Fruit fly (Drosophila melanogaster) whole organism, embryonic: Measurements from ENCODE around the gene numb.

ENCODE experiments used
- ATbp ChIP-seq: fragments of 200-800 bp; sonication (Bioruptor generic); optimal IDR thresholded peaks from 2 replicates; lab custom pipeline; 2017; ENCODE audit warnings: missing biosample characterization, mild to moderate bottlenecking, missing genetic modification characterization, missing genetic modification reagents
- CG10366 ChIP-seq: fragments of 200-800 bp; sonication (Bioruptor generic); IDR thresholded peaks from 2 replicates; pipeline ENCODE4 v1.3.6; 2022; ENCODE audit warnings: missing biosample characterization, missing genetic modification characterization
- CG10565 ChIP-seq: fragments of 200-800 bp; sonication (Bioruptor generic); optimal IDR thresholded peaks from 3 replicates; lab custom pipeline; 2016; ENCODE audit warnings: missing biosample characterization, mild to moderate bottlenecking, missing genetic modification characterization
- CG11723 ChIP-seq: fragments of 200-800 bp; sonication (Bioruptor generic); optimal IDR thresholded peaks from 2 replicates; lab custom pipeline; 2017; ENCODE audit warnings: missing biosample characterization, mild to moderate bottlenecking, missing genetic modification characterization
- CG14441 ChIP-seq: fragments of 200-800 bp; sonication (Bioruptor generic); IDR thresholded peaks from 2 replicates; pipeline ENCODE4 v1.3.6; 2022; ENCODE audit warnings: missing biosample characterization, missing genetic modification characterization
- CG15073 ChIP-seq: fragments of 200-800 bp; sonication (Bioruptor generic); optimal IDR thresholded peaks from 2 replicates; lab custom pipeline; 2016; ENCODE audit warnings: missing biosample characterization, missing genetic modification characterization
- CG15479 ChIP-seq: fragments of 200-800 bp; sonication (Bioruptor generic); optimal IDR thresholded peaks from 3 replicates; lab custom pipeline; 2019; ENCODE audit warnings: missing biosample characterization, mild to moderate bottlenecking, missing genetic modification characterization, moderate library complexity
- CG1603 ChIP-seq: fragments of 200-800 bp; sonication (Bioruptor generic); optimal IDR thresholded peaks from 2 replicates; lab custom pipeline; 2019; ENCODE audit warnings: missing biosample characterization, mild to moderate bottlenecking, missing genetic modification characterization, moderate library complexity
- CG16779 ChIP-seq: fragments of 200-800 bp; sonication (Bioruptor generic); IDR thresholded peaks from 2 replicates; pipeline ENCODE4 v1.3.6; 2022; ENCODE audit warnings: missing biosample characterization, missing genetic modification characterization
- CG17802 ChIP-seq: fragments of 200-800 bp; sonication (Bioruptor generic); optimal IDR thresholded peaks from 2 replicates; lab custom pipeline; 2018; ENCODE audit warnings: missing biosample characterization, mild to moderate bottlenecking, missing genetic modification characterization, moderate library complexity
- CG30020 ChIP-seq: fragments of 200-800 bp; optimal IDR thresholded peaks from 2 replicates; lab custom pipeline; 2019; ENCODE audit warnings: missing biosample characterization, mild to moderate bottlenecking, missing genetic modification characterization, moderate library complexity
- CG31441 ChIP-seq: fragments of 200-800 bp; sonication (Bioruptor generic); IDR thresholded peaks from 2 replicates; pipeline ENCODE4 v1.3.6; 2022; ENCODE audit warnings: missing biosample characterization, missing genetic modification characterization
- CG34376 ChIP-seq: fragments of 200-800 bp; sonication (Bioruptor generic); optimal IDR thresholded peaks from 2 replicates; lab custom pipeline; 2018; ENCODE audit warnings: missing biosample characterization, mild to moderate bottlenecking, missing genetic modification characterization
- CG43689 ChIP-seq: fragments of 200-800 bp; sonication (Bioruptor generic); IDR thresholded peaks from 2 replicates; pipeline ENCODE4 v1.3.6; 2022; ENCODE audit warnings: missing biosample characterization, missing genetic modification characterization
- CG5180 ChIP-seq: fragments of 200-800 bp; sonication (Bioruptor generic); optimal IDR thresholded peaks from 3 replicates; lab custom pipeline; 2017; ENCODE audit warnings: missing biosample characterization, missing genetic modification characterization, mild to moderate bottlenecking, moderate library complexity, missing genetic modification reagents
- CG6254 ChIP-seq: fragments of 200-800 bp; sonication (Bioruptor generic); optimal IDR thresholded peaks from 3 replicates; lab custom pipeline; 2017; ENCODE audit warnings: mild to moderate bottlenecking, missing biosample characterization, missing genetic modification reagents, missing genetic modification characterization
- CG6689 ChIP-seq: fragments of 200-800 bp; sonication (Bioruptor generic); IDR thresholded peaks from 2 replicates; pipeline ENCODE4 v1.3.6; 2022; ENCODE audit warnings: missing biosample characterization, missing genetic modification characterization
- CG6813 ChIP-seq: fragments of 200-800 bp; sonication (Bioruptor generic); optimal IDR thresholded peaks from 2 replicates; lab custom pipeline; 2017; ENCODE audit warnings: missing biosample characterization, missing genetic modification characterization, mild to moderate bottlenecking, moderate library complexity, missing genetic modification reagents
- CG8089 ChIP-seq: fragments of 200-800 bp; sonication (Bioruptor generic); optimal IDR thresholded peaks from 3 replicates; lab custom pipeline; 2016; ENCODE audit warnings: missing biosample characterization, missing genetic modification characterization
- CG8388 ChIP-seq: fragments of 200-800 bp; sonication (Bioruptor generic); optimal IDR thresholded peaks from 2 replicates; lab custom pipeline; 2019; ENCODE audit warnings: missing biosample characterization, mild to moderate bottlenecking, missing genetic modification characterization, moderate library complexity
- CG9215 ChIP-seq: fragments of 200-800 bp; sonication (Bioruptor generic); IDR thresholded peaks from 2 replicates; pipeline ENCODE4 v1.3.6; 2022; ENCODE audit warnings: missing biosample characterization, missing genetic modification characterization
- CG9876 ChIP-seq: fragments of 200-800 bp; sonication (Bioruptor generic); optimal IDR thresholded peaks from 2 replicates; lab custom pipeline; 2016; ENCODE audit warnings: missing biosample characterization, missing genetic modification characterization
- GATAe ChIP-seq: fragments of 200-800 bp; sonication (Bioruptor generic); conservative IDR thresholded peaks from 2 replicates; pipeline ENCODE4 v1.3.6; 2022; ENCODE audit warnings: missing biosample characterization, missing genetic modification characterization
- H2.0 ChIP-seq: fragments of 200-800 bp; sonication (Bioruptor generic); IDR thresholded peaks from 2 replicates; pipeline ENCODE4 v1.3.6; 2022; ENCODE audit warnings: missing biosample characterization, missing genetic modification characterization
- Hmr ChIP-seq: fragments of 200-800 bp; sonication (Bioruptor generic); optimal IDR thresholded peaks from 3 replicates; lab custom pipeline; 2017; ENCODE audit warnings: mild to moderate bottlenecking, missing biosample characterization, missing genetic modification reagents, missing genetic modification characterization
- MBD-R2 ChIP-seq: fragments of 200-800 bp; sonication (Bioruptor generic); IDR thresholded peaks from 2 replicates; pipeline ENCODE4 v1.3.6; 2022; ENCODE audit warnings: missing biosample characterization, missing genetic modification characterization
- Nf-YC ChIP-seq: fragments of 200-800 bp; optimal IDR thresholded peaks from 3 replicates; lab custom pipeline; 2019; ENCODE audit warnings: missing biosample characterization, mild to moderate bottlenecking, missing genetic modification characterization, moderate library complexity
- Sox100B ChIP-seq: fragments of 200-800 bp; sonication (Bioruptor generic); optimal IDR thresholded peaks from 3 replicates; lab custom pipeline; 2018; ENCODE audit warnings: missing biosample characterization, mild to moderate bottlenecking, missing genetic modification characterization
- Ssrp ChIP-seq: fragments of 200-800 bp; sonication (Bioruptor generic); optimal IDR thresholded peaks from 2 replicates; lab custom pipeline; 2018; ENCODE audit warnings: missing biosample characterization, mild to moderate bottlenecking, missing genetic modification characterization, moderate library complexity
- ato ChIP-seq: fragments of 200-800 bp; sonication (Bioruptor generic); IDR thresholded peaks from 2 replicates; pipeline ENCODE4 v1.3.6; 2022; ENCODE audit warnings: missing biosample characterization, missing genetic modification characterization; ENCODE audit not compliant: partially characterized antibody
- crc ChIP-seq: fragments of 200-800 bp; sonication (Bioruptor generic); optimal IDR thresholded peaks from 2 replicates; lab custom pipeline; 2016; ENCODE audit warnings: missing biosample characterization, missing genetic modification characterization
- dati ChIP-seq: fragments of 200-800 bp; sonication (Bioruptor generic); IDR thresholded peaks from 2 replicates; pipeline ENCODE4 v1.3.6; 2022; ENCODE audit warnings: missing biosample characterization, missing genetic modification characterization
- gcm ChIP-seq: fragments of 200-800 bp; sonication (Bioruptor generic); optimal IDR thresholded peaks from 2 replicates; lab custom pipeline; 2019; ENCODE audit warnings: missing biosample characterization, mild to moderate bottlenecking, missing genetic modification characterization, moderate library complexity
- grn ChIP-seq: fragments of 200-800 bp; sonication (Bioruptor generic); optimal IDR thresholded peaks from 3 replicates; lab custom pipeline; 2017; ENCODE audit warnings: missing biosample characterization, missing genetic modification characterization
- her ChIP-seq: fragments of 200-800 bp; sonication (Bioruptor generic); optimal IDR thresholded peaks from 2 replicates; lab custom pipeline; 2016; ENCODE audit warnings: missing biosample characterization, missing genetic modification characterization
- hth ChIP-seq: fragments of >200 bp; optimal IDR thresholded peaks from 2 replicates; lab custom pipeline; 2017; ENCODE audit warnings: inconsistent platforms
- jigr1 ChIP-seq: fragments of 200-800 bp; sonication (Bioruptor generic); IDR thresholded peaks from 3 replicates; pipeline ENCODE4 v1.3.6; 2022; ENCODE audit warnings: missing biosample characterization, missing genetic modification characterization
- knrl ChIP-seq: fragments of 200-800 bp; sonication (Bioruptor generic); IDR thresholded peaks from 3 replicates; pipeline ENCODE4 v1.3.6; 2022; ENCODE audit warnings: missing biosample characterization, missing genetic modification characterization; ENCODE audit not compliant: partially characterized antibody
- lov ChIP-seq, 2 experiments: fragments of 200-800 bp in 1 of 2; fragments of >200 bp in 1 of 2; sonication (Bioruptor generic) in 1 of 2; IDR thresholded peaks in 1 of 2; optimal IDR thresholded peaks in 1 of 2; 2 replicates in 1 of 2; 3 replicates in 1 of 2; pipeline versions ENCODE4 v1.3.6 to Lab custom; 2017 to 2022; ENCODE audit warnings: missing biosample characterization in 1 of 2, missing genetic modification characterization in 1 of 2
- onecut ChIP-seq: fragments of 200-800 bp; sonication (Bioruptor generic); IDR thresholded peaks from 2 replicates; pipeline ENCODE4 v1.3.6; 2022; ENCODE audit warnings: missing biosample characterization, missing genetic modification characterization
- pita ChIP-seq: fragments of 200-800 bp; sonication (Bioruptor generic); optimal IDR thresholded peaks from 2 replicates; lab custom pipeline; 2017; ENCODE audit warnings: missing biosample characterization, mild to moderate bottlenecking, missing genetic modification characterization
- pzg ChIP-seq: fragments of 200-800 bp; sonication (Bioruptor generic); optimal IDR thresholded peaks from 3 replicates; lab custom pipeline; 2018; ENCODE audit warnings: missing biosample characterization, mild to moderate bottlenecking, missing genetic modification characterization, moderate library complexity
- rib ChIP-seq: fragments of 200-800 bp; sonication (Bioruptor generic); IDR thresholded peaks from 2 replicates; pipeline ENCODE4 v1.3.6; 2022; ENCODE audit warnings: missing biosample characterization, missing genetic modification characterization
- sc ChIP-seq, 3 experiments: fragments of >200 bp in 2 of 3; fragments of 200-800 bp in 1 of 3; sonication (Bioruptor generic) in 1 of 3; optimal IDR thresholded peaks; 2 replicates in 2 of 3; 3 replicates in 1 of 3; lab custom pipeline; 2017; ENCODE audit warnings: mild to moderate bottlenecking in 1 of 3, missing biosample characterization in 1 of 3, missing genetic modification characterization in 1 of 3, missing genetic modification reagents in 1 of 3
- seq ChIP-seq: fragments of 200-800 bp; sonication (Bioruptor generic); IDR thresholded peaks from 2 replicates; pipeline ENCODE4 v1.3.6; 2022; ENCODE audit warnings: missing biosample characterization, missing genetic modification characterization
- sr ChIP-seq: fragments of 200-800 bp; sonication (Bioruptor generic); IDR thresholded peaks from 3 replicates; pipeline ENCODE4 v1.3.6; 2022; ENCODE audit warnings: missing biosample characterization, missing genetic modification characterization
- ttk ChIP-seq: fragments of 200-800 bp; sonication (Bioruptor generic); IDR thresholded peaks from 2 replicates; pipeline ENCODE4 v2.1.2; 2022; ENCODE audit warnings: missing biosample characterization, missing genetic modification characterization
- vnd ChIP-seq: fragments of 200-800 bp; sonication (Bioruptor generic); IDR thresholded peaks from 3 replicates; pipeline ENCODE4 v1.3.6; 2022; ENCODE audit warnings: missing biosample characterization, missing genetic modification characterization; ENCODE audit not compliant: partially characterized antibody
- wdn ChIP-seq: fragments of 200-800 bp; sonication (Bioruptor generic); IDR thresholded peaks from 2 replicates; pipeline ENCODE4 v1.3.6; 2022; ENCODE audit warnings: missing biosample characterization, missing genetic modification characterization
- zf30C ChIP-seq: fragments of 200-800 bp; sonication (Bioruptor generic); optimal IDR thresholded peaks from 3 replicates; lab custom pipeline; 2018; ENCODE audit warnings: missing biosample characterization, mild to moderate bottlenecking, missing genetic modification characterization

Gene numb

DNA sequence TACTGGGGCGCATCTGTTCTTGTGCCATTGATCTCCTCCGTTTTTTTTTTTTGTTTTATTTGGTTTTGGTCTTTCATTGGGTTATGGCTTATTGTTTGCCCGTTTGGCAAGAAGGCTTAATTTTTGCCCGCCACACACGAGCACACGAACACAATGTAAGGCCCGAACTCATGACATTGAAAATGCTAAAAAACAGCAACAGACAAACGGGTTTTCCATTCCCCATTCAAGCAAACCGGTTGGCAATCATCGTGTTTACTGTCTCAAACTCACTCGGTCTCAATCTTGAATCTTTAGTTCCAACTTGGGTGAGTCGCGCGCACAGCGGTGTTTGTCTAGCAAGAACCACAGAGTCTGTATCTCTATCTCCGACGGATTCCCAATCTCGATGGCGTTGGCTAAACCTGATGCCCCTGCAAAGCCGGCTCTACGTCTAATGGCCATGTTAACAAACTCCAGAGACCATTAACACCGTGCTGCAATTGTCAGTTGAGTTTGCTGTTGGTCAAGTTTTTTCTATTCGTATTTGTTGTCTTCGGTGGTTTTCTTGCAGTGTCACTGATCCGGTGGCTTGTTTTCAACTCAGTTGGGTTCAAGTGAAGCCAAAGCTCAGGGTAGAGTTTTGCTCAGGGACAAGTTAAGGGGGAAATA is 71.4 kb downstream of the numb start (continued):
- no peak for TF ChIP-seq CG17802 (tag; lab: Kevin White, UChicago)
- no peak for TF ChIP-seq CG34376
- no peak for TF ChIP-seq sc (optimal IDR thresholded peaks at IDR 0.05; lab: Kevin White, UChicago)
- TF ChIP-seq sc (GFP tag; optimal IDR thresholded peaks at IDR 0.05; lab: Kevin White, UChicago), result no peak
- no peak for TF ChIP-seq ttk (GFP tag; lab: Robert Waterston, UW)
- TF ChIP-seq CG43689 (GFP tag; lab: Robert Waterston, UW), result no peak
- TF ChIP-seq CG9215 (GFP tag; lab: Robert Waterston, UW), result no peak
- TF ChIP-seq CG1603 (tag; lab: Kevin White, UChicago), result no peak
- no peak for TF ChIP-seq MBD-R2 (GFP tag; lab: Robert Waterston, UW)
- TF ChIP-seq CG11723 (GFP tag; lab: Kevin White, UChicago), result no peak
- TF ChIP-seq H2.0 (GFP tag; lab: Robert Waterston, UW), result no peak
- no peak for TF ChIP-seq CG8089
- no peak for TF ChIP-seq CG8388 (GFP tag; lab: Kevin White, UChicago)
- no peak for TF ChIP-seq CG15479 (GFP tag; lab: Kevin White, UChicago)
- TF ChIP-seq grn (GFP tag; lab: Kevin White, UChicago), result peak; percentile 79
- peak; percentile 0 for TF ChIP-seq ATbp (GFP tag; lab: Kevin White, UChicago)
- TF ChIP-seq CG31441 (GFP tag; lab: Robert Waterston, UW), result no peak
- TF ChIP-seq CG10565, result no peak
- no peak for TF ChIP-seq onecut (GFP tag; lab: Robert Waterston, UW)
- TF ChIP-seq zf30C, result no peak
- TF ChIP-seq rib (GFP tag; lab: Robert Waterston, UW), result peak; percentile 53; the same call in 1 of the 2 replicates
- no peak for TF ChIP-seq CG15073 (GFP tag; lab: Kevin White, UChicago)
- no peak for TF ChIP-seq jigr1 (GFP tag; lab: Robert Waterston, UW)
- no peak for TF ChIP-seq dati
- no peak for TF ChIP-seq Ssrp
- no peak for TF ChIP-seq Sox100B (GFP tag; lab: Kevin White, UChicago)
- no peak for TF ChIP-seq pita (GFP tag; lab: Kevin White, UChicago)
- no peak for TF ChIP-seq CG16779
- TF ChIP-seq vnd (GFP tag; lab: Robert Waterston, UW), result no peak
- no peak for TF ChIP-seq hth (lab: Kevin White, UChicago)
- TF ChIP-seq CG9876 (GFP tag; lab: Kevin White, UChicago), result no peak
- no peak for TF ChIP-seq crc (GFP tag; lab: Kevin White, UChicago)
- no peak for TF ChIP-seq CG30020
- TF ChIP-seq GATAe (GFP tag; lab: Robert Waterston, UW), result no peak
- no peak for TF ChIP-seq Nf-YC (tag; lab: Kevin White, UChicago)
- no peak for TF ChIP-seq her (GFP tag; lab: Kevin White, UChicago)
- peak; percentile 7 for TF ChIP-seq CG6813
- no peak for TF ChIP-seq seq (GFP tag; lab: Robert Waterston, UW)
- TF ChIP-seq CG14441, result no peak
- TF ChIP-seq Hmr (GFP tag; lab: Kevin White, UChicago), result peak; percentile 1
- no peak for TF ChIP-seq wdn
- no peak for TF ChIP-seq gcm (GFP tag; lab: Kevin White, UChicago)
- TF ChIP-seq CG6254 (GFP tag; lab: Kevin White, UChicago), result no peak
- no peak for TF ChIP-seq pzg
- TF ChIP-seq knrl (GFP tag; lab: Robert Waterston, UW), result no peak
- no peak for TF ChIP-seq CG6689 (GFP tag; lab: Robert Waterston, UW)
- TF ChIP-seq sr (GFP tag; lab: Robert Waterston, UW), result no peak
- peak; percentile 30 for TF ChIP-seq CG5180 (GFP tag; lab: Kevin White, UChicago)
- no peak for TF ChIP-seq lov (optimal IDR thresholded peaks at IDR 0.05; lab: Kevin White, UChicago)
- TF ChIP-seq lov (GFP tag; IDR thresholded peaks at IDR 0.05; lab: Robert Waterston, UW), result 0 out of 3 replicates have a peak, but pooled peaks have one; percentile 48
- TF ChIP-seq CG10366 (GFP tag; lab: Robert Waterston, UW), result no peak
- TF ChIP-seq ato, result no peak
